Worm (Caenorhabditis elegans) whole organism, L2 larva: Measurements from ENCODE around the gene T16H12.9.
A peak's percentile ranks its signal among the peaks of the same experiment; 100 is the strongest.

Experiments used
- C34F6.9 ChIP-seq: fragments of 150-350 bp; optimal IDR thresholded peaks from 2 replicates; lab custom pipeline; 2014; ENCODE audit warnings: missing biosample characterization, missing genetic modification characterization
- F13H6.1 ChIP-seq: sonication (generic microtip); optimal IDR thresholded peaks from 2 replicates; lab custom pipeline; 2016; ENCODE audit warnings: missing genetic modification characterization, missing compliant biosample characterization
- R02D3.7 ChIP-seq: fragments of 150-350 bp; optimal IDR thresholded peaks from 2 replicates; lab custom pipeline; 2014; ENCODE audit warnings: missing biosample characterization, missing genetic modification characterization
- Y55F3AM.14 ChIP-seq: fragments of 200-800 bp; sonication (Bioruptor generic); optimal IDR thresholded peaks from 2 replicates; lab custom pipeline; 2018; ENCODE audit warnings: mild to moderate bottlenecking, missing genetic modification characterization, missing compliant biosample characterization
- ZK546.5 ChIP-seq: sonication (generic microtip); optimal IDR thresholded peaks from 2 replicates; lab custom pipeline; 2017; ENCODE audit warnings: missing biosample characterization, missing genetic modification characterization
- alr-1 ChIP-seq: fragments of 150-350 bp; optimal IDR thresholded peaks from 2 replicates; lab custom pipeline; 2014; ENCODE audit warnings: missing biosample characterization, missing genetic modification characterization
- aly-2 ChIP-seq: fragments of 150-350 bp; optimal IDR thresholded peaks from 2 replicates; lab custom pipeline; 2014; ENCODE audit warnings: missing biosample characterization, missing genetic modification characterization
- ama-1 ChIP-seq: fragments of 150-350 bp; optimal IDR thresholded peaks from 2 replicates; lab custom pipeline; 2018; ENCODE audit warnings: inconsistent platforms
- blmp-1 ChIP-seq: sonication (generic microtip); optimal IDR thresholded peaks from 2 replicates; lab custom pipeline; 2017; ENCODE audit warnings: missing genetic modification characterization, mild to moderate bottlenecking, missing compliant biosample characterization, antibody characterized with exemption, moderate library complexity; ENCODE audit not compliant: insufficient read depth
- ceh-16 ChIP-seq: fragments of 150-350 bp; optimal IDR thresholded peaks from 2 replicates; lab custom pipeline; 2014; ENCODE audit warnings: missing biosample characterization, missing genetic modification characterization
- ceh-82 ChIP-seq: fragments of 150-350 bp; optimal IDR thresholded peaks from 2 replicates; lab custom pipeline; 2014; ENCODE audit warnings: missing biosample characterization, missing genetic modification characterization
- crh-2 ChIP-seq: sonication (generic microtip); optimal IDR thresholded peaks from 2 replicates; lab custom pipeline; 2017; ENCODE audit warnings: missing biosample characterization, missing genetic modification characterization
- egl-27 ChIP-seq: sonication (generic microtip); optimal IDR thresholded peaks from 3 replicates; lab custom pipeline; 2017; ENCODE audit warnings: missing biosample characterization, missing genetic modification reagents, missing genetic modification characterization
- elt-1 ChIP-seq: fragments of 150-350 bp; optimal IDR thresholded peaks from 2 replicates; lab custom pipeline; 2014; ENCODE audit warnings: missing biosample characterization, missing genetic modification characterization
- elt-3 ChIP-seq: sonication (generic microtip); optimal IDR thresholded peaks from 2 replicates; lab custom pipeline; 2017; ENCODE audit warnings: missing biosample characterization, missing genetic modification characterization
- gmeb-1 ChIP-seq: fragments of 150-350 bp; optimal IDR thresholded peaks from 2 replicates; lab custom pipeline; 2014; ENCODE audit warnings: missing biosample characterization, missing genetic modification characterization
- lin-11 ChIP-seq: fragments of 150-350 bp; sonication (generic microtip); optimal IDR thresholded peaks from 2 replicates; lab custom pipeline; 2014; ENCODE audit warnings: missing biosample characterization, missing genetic modification characterization, inconsistent platforms, mixed read lengths
- lin-13 ChIP-seq: fragments of 150-350 bp; optimal IDR thresholded peaks from 2 replicates; lab custom pipeline; 2014; ENCODE audit warnings: missing biosample characterization, missing genetic modification reagents, missing genetic modification characterization
- lin-39 ChIP-seq: fragments of 150-350 bp; optimal IDR thresholded peaks from 2 replicates; lab custom pipeline; 2014; ENCODE audit warnings: missing biosample characterization, missing genetic modification reagents, missing genetic modification characterization
- lsy-2 ChIP-seq, 2 experiments: fragments of 150-350 bp in 1 of 2; sonication (generic microtip) in 1 of 2; optimal IDR thresholded peaks; 2 replicates each; lab custom pipeline; 2014 to 2017; ENCODE audit warnings: missing biosample characterization in 2 of 2, missing genetic modification characterization in 2 of 2
- mab-5 ChIP-seq: fragments of 150-350 bp; optimal IDR thresholded peaks from 2 replicates; lab custom pipeline; 2014; ENCODE audit warnings: missing biosample characterization, missing genetic modification characterization
- mbf-1 ChIP-seq: sonication (generic microtip); optimal IDR thresholded peaks from 2 replicates; lab custom pipeline; 2017; ENCODE audit warnings: missing biosample characterization, missing genetic modification characterization
- mdl-1 ChIP-seq, 2 experiments: fragments of 150-350 bp in 1 of 2; sonication (generic microtip) in 1 of 2; optimal IDR thresholded peaks; 2 replicates each; lab custom pipeline; 2017; ENCODE audit warnings: missing biosample characterization in 2 of 2, missing genetic modification characterization in 2 of 2
- nhr-10 ChIP-seq: sonication (generic microtip); optimal IDR thresholded peaks from 2 replicates; lab custom pipeline; 2017; ENCODE audit warnings: missing biosample characterization, missing genetic modification characterization
- nhr-11 ChIP-seq: fragments of 150-350 bp; optimal IDR thresholded peaks from 2 replicates; lab custom pipeline; 2014; ENCODE audit warnings: missing biosample characterization, missing genetic modification characterization
- nhr-12 ChIP-seq: fragments of 150-350 bp; optimal IDR thresholded peaks from 2 replicates; lab custom pipeline; 2014; ENCODE audit warnings: missing biosample characterization, missing genetic modification characterization
- nhr-129 ChIP-seq: fragments of 150-350 bp; optimal IDR thresholded peaks from 2 replicates; lab custom pipeline; 2014; ENCODE audit warnings: missing biosample characterization, missing genetic modification characterization
- nhr-21 ChIP-seq: fragments of 150-350 bp; optimal IDR thresholded peaks from 2 replicates; lab custom pipeline; 2014; ENCODE audit warnings: missing biosample characterization, missing genetic modification characterization
- nhr-23 ChIP-seq: fragments of 150-350 bp; optimal IDR thresholded peaks from 2 replicates; lab custom pipeline; 2014; ENCODE audit warnings: missing biosample characterization, missing genetic modification reagents, missing genetic modification characterization
- nhr-237 ChIP-seq: fragments of 150-350 bp; optimal IDR thresholded peaks from 2 replicates; lab custom pipeline; 2014; ENCODE audit warnings: missing biosample characterization, missing genetic modification characterization
- nhr-25 ChIP-seq: fragments of 150-350 bp; sonication (generic microtip); optimal IDR thresholded peaks from 3 replicates; lab custom pipeline; 2014; ENCODE audit warnings: missing biosample characterization, missing genetic modification characterization
- nhr-6 ChIP-seq: fragments of 150-350 bp; optimal IDR thresholded peaks from 2 replicates; lab custom pipeline; 2014; ENCODE audit warnings: missing biosample characterization, missing genetic modification characterization
- nhr-77 ChIP-seq: fragments of 150-350 bp; optimal IDR thresholded peaks from 2 replicates; lab custom pipeline; 2014; ENCODE audit warnings: missing biosample characterization, missing genetic modification characterization
- sem-4 ChIP-seq: fragments of 150-350 bp; optimal IDR thresholded peaks from 2 replicates; lab custom pipeline; 2014; ENCODE audit warnings: missing biosample characterization, missing genetic modification reagents, missing genetic modification characterization
- skn-1 ChIP-seq: sonication (generic microtip); optimal IDR thresholded peaks from 2 replicates; lab custom pipeline; 2017; ENCODE audit warnings: missing biosample characterization, missing genetic modification characterization
- sma-3 ChIP-seq: sonication (generic microtip); optimal IDR thresholded peaks from 2 replicates; lab custom pipeline; 2016; ENCODE audit warnings: missing genetic modification reagents, missing genetic modification characterization, missing compliant biosample characterization
- sma-9 ChIP-seq, 2 experiments: fragments of 150-350 bp in 1 of 2; sonication (generic microtip) in 1 of 2; optimal IDR thresholded peaks; 2 replicates each; lab custom pipeline; 2014 to 2016; ENCODE audit warnings: missing genetic modification characterization in 2 of 2, mild to moderate bottlenecking in 1 of 2, missing biosample characterization in 1 of 2, missing compliant biosample characterization in 1 of 2, missing genetic modification reagents in 1 of 2, moderate library complexity in 1 of 2
- snpc-4 ChIP-seq: fragments of 150-350 bp; optimal IDR thresholded peaks from 2 replicates; lab custom pipeline; 2014; ENCODE audit warnings: missing biosample characterization, missing genetic modification characterization
- unc-39 ChIP-seq: fragments of 150-350 bp; optimal IDR thresholded peaks from 2 replicates; lab custom pipeline; 2014; ENCODE audit warnings: missing biosample characterization, missing genetic modification characterization
- unc-55 ChIP-seq: fragments of 150-350 bp; sonication (generic microtip); optimal IDR thresholded peaks from 3 replicates; lab custom pipeline; 2014; ENCODE audit warnings: missing biosample characterization, missing genetic modification reagents, missing genetic modification characterization
- unc-62 ChIP-seq: fragments of 150-350 bp; optimal IDR thresholded peaks from 2 replicates; lab custom pipeline; 2014; ENCODE audit warnings: missing biosample characterization, missing genetic modification reagents, missing genetic modification characterization
- zag-1 ChIP-seq: fragments of 150-350 bp; optimal IDR thresholded peaks from 2 replicates; lab custom pipeline; 2014; ENCODE audit warnings: missing biosample characterization, missing genetic modification characterization
- ztf-11 ChIP-seq: sonication (generic microtip); optimal IDR thresholded peaks from 2 replicates; lab custom pipeline; 2017; ENCODE audit warnings: missing biosample characterization, missing genetic modification characterization
- ztf-4 ChIP-seq: fragments of 150-350 bp; optimal IDR thresholded peaks from 2 replicates; lab custom pipeline; 2014; ENCODE audit warnings: missing biosample characterization, missing genetic modification characterization

Gene T16H12.9

ce11 chrIII:10152495-10152894 lies 43.4 kb downstream of the T16H12.9 start, which contains the start of gene nac-3:
Gene nac-3 (plus strand): TSS chrIII:10152795.
- TF ChIP-seq unc-55 (GFP tag; lab: Kevin White, UChicago) (no peak), skn-1 (no peak), lsy-2 (tag; optimal IDR thresholded peaks at IDR 0.05; lab: Kevin White, UChicago) (no peak), Y55F3AM.14 (GFP tag; lab: Kevin White, UChicago) (no peak), ztf-4 (tag; lab: Kevin White, UChicago) (no peak), lin-13 (no peak), nhr-237 (tag; lab: Kevin White, UChicago) (no peak), nhr-21 (no peak), lin-11 (tag; lab: Kevin White, UChicago) (no peak), ceh-82 (no peak), blmp-1 (tag; lab: Kevin White, UChicago) (no peak), C34F6.9 (tag; lab: Kevin White, UChicago) (no peak)
- TF ChIP-seq, all 48 proteins: peak for 0

- TF ChIP-seq lin-11 (tag; lab: Kevin White, UChicago): peak; percentile 11
- TF ChIP-seq lin-13: peak; percentile 26
- no peak for TF ChIP-seq nhr-21
- no peak for TF ChIP-seq alr-1
- peak; percentile 58 for TF ChIP-seq F13H6.1 (tag; lab: Kevin White, UChicago)
- TF ChIP-seq nhr-237 (tag; lab: Kevin White, UChicago): no peak
- TF ChIP-seq nhr-23 (tag; lab: Kevin White, UChicago): no peak
- peak; percentile 77 for TF ChIP-seq C34F6.9 (tag; lab: Kevin White, UChicago)
- no peak for TF ChIP-seq unc-39 (tag; lab: Kevin White, UChicago)
- no peak for TF ChIP-seq gmeb-1 (tag; lab: Kevin White, UChicago)
- TF ChIP-seq nhr-10: no peak
- no peak for TF ChIP-seq nhr-77 (tag; lab: Kevin White, UChicago)
- TF ChIP-seq ztf-4 (tag; lab: Kevin White, UChicago): peak; percentile 26
- peak; percentile 69 for TF ChIP-seq sma-9 (GFP tag; optimal IDR thresholded peaks at IDR 0.05; lab: Kevin White, UChicago)
- no peak for TF ChIP-seq sma-9 (tag; optimal IDR thresholded peaks at IDR 0.05; lab: Kevin White, UChicago)
- TF ChIP-seq sem-4 (tag; lab: Kevin White, UChicago): peak; percentile 59
- no peak for TF ChIP-seq ceh-16 (tag; lab: Kevin White, UChicago)
- peak; percentile 67 for TF ChIP-seq crh-2 (tag; lab: Kevin White, UChicago)
- no peak for TF ChIP-seq elt-3 (tag; lab: Kevin White, UChicago)
- TF ChIP-seq lin-39: no peak
- TF ChIP-seq elt-1 (tag; lab: Kevin White, UChicago): no peak
- peak; percentile 90 for TF ChIP-seq unc-55 (GFP tag; lab: Kevin White, UChicago)
- TF ChIP-seq sma-3: no peak
- peak; percentile 48 for TF ChIP-seq mab-5 (tag; lab: Kevin White, UChicago)
- no peak for TF ChIP-seq ceh-82
- TF ChIP-seq ztf-11 (tag; lab: Kevin White, UChicago): no peak
- no peak for TF ChIP-seq ZK546.5 (tag; lab: Kevin White, UChicago)
- peak; percentile 22 for TF ChIP-seq snpc-4 (tag; lab: Kevin White, UChicago)
- TF ChIP-seq unc-62 (GFP tag; lab: Kevin White, UChicago): no peak
- TF ChIP-seq nhr-11 (tag; lab: Kevin White, UChicago): no peak
- peak in 1 of 2 experiments; percentile 72 for TF ChIP-seq lsy-2 (tag; optimal IDR thresholded peaks at IDR 0.05; lab: Kevin White, UChicago)
- TF ChIP-seq egl-27 (tag; lab: Kevin White, UChicago): peak; percentile 25
- TF ChIP-seq aly-2 (tag; lab: Kevin White, UChicago): no peak
- peak; percentile 64 for TF ChIP-seq nhr-6 (tag; lab: Kevin White, UChicago)
- peak in 1 of 2 experiments; percentile 56 for TF ChIP-seq mdl-1 (tag; optimal IDR thresholded peaks at IDR 0.05; lab: Kevin White, UChicago)
- TF ChIP-seq zag-1: peak; percentile 74
- TF ChIP-seq nhr-25: no peak
- TF ChIP-seq nhr-129 (tag; lab: Kevin White, UChicago): peak; percentile 81
- no peak for TF ChIP-seq nhr-12 (tag; lab: Kevin White, UChicago)
- TF ChIP-seq skn-1: no peak
- no peak for TF ChIP-seq blmp-1 (tag; lab: Kevin White, UChicago)
- no peak for TF ChIP-seq R02D3.7
- no peak for TF ChIP-seq ama-1 (lab: Kevin White, UChicago)
- no peak for TF ChIP-seq mbf-1 (tag; lab: Kevin White, UChicago)
These were observed 43.9 kb downstream of the T16H12.9 start for ce11 chrIII:10153003-10153402.
